Worm (Caenorhabditis elegans): ENCODE measurements around the gene F46B3.1.
"Not testable (repeated sequence)": the region's sequence is repeated elsewhere in the genome, so short reads cannot be mapped to it uniquely, and the experiment has no call there.

The F46B3.1 gene

ce11 chrV:20564054-20564453 lies 32.9 kb downstream of the F46B3.1 start, which contains the start of gene F26F2.13:
Gene F26F2.13, plus strand, starts transcription at chrV:20564354.
- TF ChIP-seq ref-1 (GFP tag; conservative IDR thresholded peaks at IDR 0.05); med-1 (GFP tag; optimal IDR thresholded peaks at IDR 0.05; ENCODE audit: insufficient read depth); klf-2 (GFP tag; conservative IDR thresholded peaks at IDR 0.05): not testable (repeated sequence)

ce11 chrV:20561795-20562194 lies 35.2 kb downstream of the F46B3.1 start, which contains the start of gene F26F2.1:
Gene F26F2.1, minus strand, starts transcription at chrV:20561895.
- TF ChIP-seq cog-1 (tag; optimal IDR thresholded peaks at IDR 0.05) = no peak
- TF ChIP-seq flt-1 (GFP tag; IDR thresholded peaks at IDR 0.05) = no peak
- no peak for TF ChIP-seq ref-1 (GFP tag; conservative IDR thresholded peaks at IDR 0.05)
- no peak for TF ChIP-seq ztf-29 (GFP tag; IDR thresholded peaks at IDR 0.05)
- TF ChIP-seq T22C8.4 (GFP tag; IDR thresholded peaks at IDR 0.05) = no peak
- TF ChIP-seq ztf-23 (GFP tag; IDR thresholded peaks at IDR 0.05) = no peak
- no peak for TF ChIP-seq klf-2 (GFP tag; conservative IDR thresholded peaks at IDR 0.05)
- TF ChIP-seq med-1 (GFP tag; optimal IDR thresholded peaks at IDR 0.05; ENCODE audit: insufficient read depth) = no peak
- TF ChIP-seq tab-1 (GFP tag; IDR thresholded peaks at IDR 0.05) = no peak

- TF ChIP-seq cog-1 (tag; optimal IDR thresholded peaks at IDR 0.05) (no peak), ztf-29 (GFP tag; IDR thresholded peaks at IDR 0.05) (no peak), flt-1 (GFP tag; IDR thresholded peaks at IDR 0.05) (no peak), klf-2 (GFP tag; conservative IDR thresholded peaks at IDR 0.05) (no peak), med-1 (GFP tag; optimal IDR thresholded peaks at IDR 0.05; ENCODE audit: insufficient read depth) (no peak), ref-1 (GFP tag; conservative IDR thresholded peaks at IDR 0.05) (no peak), ztf-23 (GFP tag; IDR thresholded peaks at IDR 0.05) (no peak), T22C8.4 (GFP tag; IDR thresholded peaks at IDR 0.05) (no peak), tab-1 (GFP tag; IDR thresholded peaks at IDR 0.05) (no peak)
Observed at ce11 chrV:20558270-20558669, 38.7 kb downstream of the F46B3.1 start, which contains the start of gene abf-4. Gene abf-4, minus strand, starts transcription at chrV:20558370.

- no peak for TF ChIP-seq ztf-23 (GFP tag; IDR thresholded peaks at IDR 0.05)
Observed at ce11 chrV:20556260-20556659, 40.7 kb downstream of the F46B3.1 start, which contains the start of gene Y38H6C.23. Gene Y38H6C.23, minus strand, starts transcription at chrV:20556360.

- TF ChIP-seq tab-1 (GFP tag; IDR thresholded peaks at IDR 0.05) (no peak), med-1 (GFP tag; optimal IDR thresholded peaks at IDR 0.05; ENCODE audit: insufficient read depth) (no peak), flt-1 (GFP tag; IDR thresholded peaks at IDR 0.05) (no peak), ref-1 (GFP tag; conservative IDR thresholded peaks at IDR 0.05) (no peak), ztf-29 (GFP tag; IDR thresholded peaks at IDR 0.05) (no peak), klf-2 (GFP tag; conservative IDR thresholded peaks at IDR 0.05) (no peak), T22C8.4 (GFP tag; IDR thresholded peaks at IDR 0.05) (no peak), ztf-23 (GFP tag; IDR thresholded peaks at IDR 0.05) (no peak), cog-1 (tag; optimal IDR thresholded peaks at IDR 0.05) (no peak)
Observed at ce11 chrV:20555120-20555519, 41.9 kb downstream of the F46B3.1 start, which contains the start of gene Y38H6C.21. Gene Y38H6C.21, minus strand, starts transcription at chrV:20555267.

- TF ChIP-seq klf-2 (GFP tag; conservative IDR thresholded peaks at IDR 0.05) (no peak), ztf-29 (GFP tag; IDR thresholded peaks at IDR 0.05) (no peak), ztf-23 (GFP tag; IDR thresholded peaks at IDR 0.05) (no peak), tab-1 (GFP tag; IDR thresholded peaks at IDR 0.05) (no peak), cog-1 (tag; optimal IDR thresholded peaks at IDR 0.05) (no peak), flt-1 (GFP tag; IDR thresholded peaks at IDR 0.05) (no peak), ref-1 (GFP tag; conservative IDR thresholded peaks at IDR 0.05) (no peak), T22C8.4 (GFP tag; IDR thresholded peaks at IDR 0.05) (no peak), med-1 (GFP tag; optimal IDR thresholded peaks at IDR 0.05; ENCODE audit: insufficient read depth) (no peak)
Observed at ce11 chrV:20552971-20553370, 44.0 kb downstream of the F46B3.1 start, which contains the start of gene vmo-1. Gene vmo-1, minus strand, starts transcription at chrV:20553071.

ce11 chrV:20551096-20551495 lies 45.9 kb downstream of the F46B3.1 start, which contains the start of gene Y38H6C.20:
Gene Y38H6C.20, minus strand, starts transcription at chrV:20551196.
- TF ChIP-seq flt-1 (GFP tag; IDR thresholded peaks at IDR 0.05) (no peak), tab-1 (GFP tag; IDR thresholded peaks at IDR 0.05) (no peak)

ce11 chrV:20547048-20547447 lies 49.9 kb downstream of the F46B3.1 start, which contains the start of gene Y38H6C.18:
Gene Y38H6C.18, minus strand, starts transcription at chrV:20547148.
- TF ChIP-seq ztf-23 (GFP tag; IDR thresholded peaks at IDR 0.05) (no peak), T22C8.4 (GFP tag; IDR thresholded peaks at IDR 0.05) (no peak), flt-1 (GFP tag; IDR thresholded peaks at IDR 0.05) (no peak), ztf-29 (GFP tag; IDR thresholded peaks at IDR 0.05) (no peak), cog-1 (tag; optimal IDR thresholded peaks at IDR 0.05) (no peak), ref-1 (GFP tag; conservative IDR thresholded peaks at IDR 0.05) (no peak), tab-1 (GFP tag; IDR thresholded peaks at IDR 0.05) (no peak), klf-2 (GFP tag; conservative IDR thresholded peaks at IDR 0.05) (no peak), med-1 (GFP tag; optimal IDR thresholded peaks at IDR 0.05; ENCODE audit: insufficient read depth) (no peak)
